Fruit fly (Drosophila melanogaster) whole organism, embryonic: ENCODE data around the gene Sap30.

Experiments
- Ada2b ChIP-seq: fragments of 200-800 bp; sonication (Bioruptor generic); IDR thresholded peaks from 2 replicates; pipeline ENCODE4 v1.3.6; 2022; ENCODE audit warnings: missing biosample characterization, missing genetic modification characterization
- Atf-2 ChIP-seq: fragments of 200-800 bp; sonication (Bioruptor generic); optimal IDR thresholded peaks from 2 replicates; lab custom pipeline; 2016; ENCODE audit warnings: missing biosample characterization, missing genetic modification characterization
- B-H2 ChIP-seq: fragments of 200-800 bp; sonication (Bioruptor generic); optimal IDR thresholded peaks from 2 replicates; lab custom pipeline; 2018; ENCODE audit warnings: missing biosample characterization, mild to moderate bottlenecking, missing genetic modification characterization
- CG13123 ChIP-seq: fragments of 200-800 bp; sonication (Bioruptor generic); optimal IDR thresholded peaks from 2 replicates; lab custom pipeline; 2016; ENCODE audit warnings: missing biosample characterization, missing genetic modification characterization
- CG14014 ChIP-seq: fragments of 200-800 bp; sonication (Bioruptor generic); IDR thresholded peaks from 2 replicates; pipeline ENCODE4 v1.3.6; 2022; ENCODE audit warnings: missing biosample characterization, missing genetic modification characterization
- CG1603 ChIP-seq: fragments of 200-800 bp; sonication (Bioruptor generic); optimal IDR thresholded peaks from 2 replicates; lab custom pipeline; 2019; ENCODE audit warnings: missing biosample characterization, mild to moderate bottlenecking, missing genetic modification characterization, moderate library complexity
- CG16863 ChIP-seq: fragments of 200-800 bp; sonication (Bioruptor generic); optimal IDR thresholded peaks from 3 replicates; lab custom pipeline; 2016; ENCODE audit warnings: missing biosample characterization, missing genetic modification characterization
- CG1832 ChIP-seq: fragments of 200-800 bp; sonication (Bioruptor generic); optimal IDR thresholded peaks from 2 replicates; lab custom pipeline; 2017; ENCODE audit warnings: missing biosample characterization, mild to moderate bottlenecking, missing genetic modification characterization, inconsistent platforms
- CG18619 ChIP-seq: fragments of 200-800 bp; sonication (Bioruptor generic); optimal IDR thresholded peaks from 3 replicates; lab custom pipeline; 2017; ENCODE audit warnings: missing biosample characterization, mild to moderate bottlenecking, missing genetic modification characterization
- CG18764 ChIP-seq: fragments of 200-800 bp; sonication (Bioruptor generic); optimal IDR thresholded peaks from 3 replicates; lab custom pipeline; 2016; ENCODE audit warnings: missing biosample characterization, missing genetic modification characterization
- CG2116 ChIP-seq: fragments of 200-800 bp; sonication (Bioruptor generic); optimal IDR thresholded peaks from 3 replicates; lab custom pipeline; 2018; ENCODE audit warnings: missing biosample characterization, mild to moderate bottlenecking, missing genetic modification characterization
- CG2199 ChIP-seq: fragments of 200-800 bp; sonication (Bioruptor generic); IDR thresholded peaks from 3 replicates; pipeline ENCODE4 v1.3.6; 2022; ENCODE audit warnings: missing biosample characterization, missing genetic modification characterization
- CG4404 ChIP-seq: fragments of 200-800 bp; sonication (Bioruptor generic); IDR thresholded peaks from 2 replicates; pipeline ENCODE4 v1.3.6; 2022; ENCODE audit warnings: missing biosample characterization, missing genetic modification characterization
- CG4730 ChIP-seq: fragments of 200-800 bp; sonication (Bioruptor generic); IDR thresholded peaks from 2 replicates; pipeline ENCODE4 v1.3.6; 2022; ENCODE audit warnings: missing biosample characterization, missing genetic modification characterization
- CG6254 ChIP-seq: fragments of 200-800 bp; sonication (Bioruptor generic); optimal IDR thresholded peaks from 3 replicates; lab custom pipeline; 2017; ENCODE audit warnings: mild to moderate bottlenecking, missing biosample characterization, missing genetic modification reagents, missing genetic modification characterization
- CG9876 ChIP-seq: fragments of 200-800 bp; sonication (Bioruptor generic); optimal IDR thresholded peaks from 2 replicates; lab custom pipeline; 2016; ENCODE audit warnings: missing biosample characterization, missing genetic modification characterization
- CTCF ChIP-seq: fragments of 200-800 bp; sonication (Bioruptor generic); optimal IDR thresholded peaks from 2 replicates; lab custom pipeline; 2017; ENCODE audit warnings: missing biosample characterization, mild to moderate bottlenecking, missing genetic modification characterization, moderate library complexity
- CrebB ChIP-seq: fragments of 200-800 bp; sonication (Bioruptor generic); optimal IDR thresholded peaks from 3 replicates; lab custom pipeline; 2018; ENCODE audit warnings: missing biosample characterization, mild to moderate bottlenecking, missing genetic modification characterization
- D19B ChIP-seq: fragments of 200-800 bp; sonication (Bioruptor generic); optimal IDR thresholded peaks from 2 replicates; lab custom pipeline; 2017; ENCODE audit warnings: missing biosample characterization, mild to moderate bottlenecking, missing genetic modification characterization
- Deaf1 ChIP-seq: fragments of 200-800 bp; optimal IDR thresholded peaks from 3 replicates; lab custom pipeline; 2019; ENCODE audit warnings: missing biosample characterization, mild to moderate bottlenecking, missing genetic modification characterization, moderate library complexity
- Dip2 ChIP-seq: fragments of 200-800 bp; sonication (Bioruptor generic); IDR thresholded peaks from 2 replicates; pipeline ENCODE4 v1.3.6; 2022; ENCODE audit warnings: missing biosample characterization, missing genetic modification characterization
- Elba2 ChIP-seq: fragments of 200-800 bp; sonication (Bioruptor generic); optimal IDR thresholded peaks from 3 replicates; lab custom pipeline; 2016; ENCODE audit warnings: missing biosample characterization, missing genetic modification characterization
- Lhr ChIP-seq: fragments of 200-800 bp; sonication (Bioruptor generic); optimal IDR thresholded peaks from 3 replicates; lab custom pipeline; 2017; ENCODE audit warnings: mild to moderate bottlenecking, missing biosample characterization, missing genetic modification reagents, missing genetic modification characterization
- MESR4 ChIP-seq: fragments of 200-800 bp; sonication (Bioruptor generic); optimal IDR thresholded peaks from 2 replicates; lab custom pipeline; 2018; ENCODE audit warnings: missing biosample characterization, mild to moderate bottlenecking, missing genetic modification characterization, moderate library complexity
- NFAT ChIP-seq: fragments of 200-800 bp; sonication (Bioruptor generic); IDR thresholded peaks from 2 replicates; pipeline ENCODE4 v1.3.6; 2022; ENCODE audit warnings: missing biosample characterization, missing genetic modification characterization
- NfI ChIP-seq: fragments of 200-800 bp; sonication (Bioruptor generic); optimal IDR thresholded peaks from 3 replicates; lab custom pipeline; 2018; ENCODE audit warnings: missing biosample characterization, mild to moderate bottlenecking, missing genetic modification characterization, moderate library complexity
- Oli ChIP-seq: fragments of 200-800 bp; sonication (Bioruptor generic); optimal IDR thresholded peaks from 2 replicates; lab custom pipeline; 2018; ENCODE audit warnings: missing biosample characterization, mild to moderate bottlenecking, missing genetic modification characterization, moderate library complexity
- Scr ChIP-seq: fragments of 200-800 bp; sonication (Bioruptor generic); IDR thresholded peaks from 2 replicates; pipeline ENCODE4 v1.3.6; 2022; ENCODE audit warnings: missing biosample characterization, missing genetic modification characterization; ENCODE audit not compliant: partially characterized antibody
- Taf1 ChIP-seq: fragments of 200-800 bp; sonication (Bioruptor generic); IDR thresholded peaks from 2 replicates; pipeline ENCODE4 v1.3.6; 2022; ENCODE audit warnings: missing biosample characterization, missing genetic modification characterization
- Trl ChIP-seq, 3 experiments: fragments of >200 bp in 2 of 3; fragments of 200-800 bp in 1 of 3; sonication (Bioruptor generic) in 1 of 3; optimal IDR thresholded peaks; 2 replicates in 1 of 3; 3 replicates in 2 of 3; lab custom pipeline; 2016 to 2017; ENCODE audit warnings: missing biosample characterization in 1 of 3, missing genetic modification characterization in 1 of 3
- ara ChIP-seq: fragments of 200-800 bp; sonication (Bioruptor generic); IDR thresholded peaks from 2 replicates; pipeline ENCODE4 v1.3.6; 2022; ENCODE audit warnings: missing biosample characterization, missing genetic modification characterization
- cg ChIP-seq: fragments of 200-800 bp; sonication (Bioruptor generic); optimal IDR thresholded peaks from 3 replicates; lab custom pipeline; 2019; ENCODE audit warnings: missing biosample characterization, mild to moderate bottlenecking, missing genetic modification characterization, moderate library complexity
- chm ChIP-seq: fragments of 200-800 bp; sonication (Bioruptor generic); IDR thresholded peaks from 2 replicates; pipeline ENCODE4 v1.3.6; 2022; ENCODE audit warnings: missing biosample characterization, missing genetic modification characterization
- ci ChIP-seq: fragments of 200-800 bp; sonication (Bioruptor generic); IDR thresholded peaks from 3 replicates; pipeline ENCODE4 v1.3.6; 2022; ENCODE audit warnings: missing biosample characterization, missing genetic modification characterization
- crp ChIP-seq, 2 experiments: fragments of 200-800 bp; sonication (Bioruptor generic); optimal IDR thresholded peaks; 2 replicates in 1 of 2; 3 replicates in 1 of 2; lab custom pipeline; 2017; ENCODE audit warnings: missing biosample characterization in 2 of 2, missing genetic modification characterization in 2 of 2, mild to moderate bottlenecking in 1 of 2, moderate library complexity in 1 of 2
- cwo ChIP-seq: fragments of 200-800 bp; sonication (Bioruptor generic); optimal IDR thresholded peaks from 3 replicates; lab custom pipeline; 2017; ENCODE audit warnings: missing biosample characterization, missing genetic modification characterization, mild to moderate bottlenecking, moderate library complexity, missing genetic modification reagents
- exex ChIP-seq: fragments of 200-800 bp; sonication (Bioruptor generic); optimal IDR thresholded peaks from 4 replicates; lab custom pipeline; 2018; ENCODE audit warnings: missing biosample characterization, mild to moderate bottlenecking, missing genetic modification characterization, moderate library complexity
- gem ChIP-seq: fragments of 200-800 bp; sonication (Bioruptor generic); optimal IDR thresholded peaks from 2 replicates; lab custom pipeline; 2019; ENCODE audit warnings: missing biosample characterization, mild to moderate bottlenecking, missing genetic modification characterization, moderate library complexity
- hkb ChIP-seq, 2 experiments: fragments of 200-800 bp in 1 of 2; fragments of >200 bp in 1 of 2; sonication (Bioruptor generic) in 1 of 2; IDR thresholded peaks in 1 of 2; optimal IDR thresholded peaks in 1 of 2; 2 replicates each; pipeline versions ENCODE4 v1.3.6 to Lab custom; 2017 to 2022; ENCODE audit warnings: missing biosample characterization in 1 of 2, missing genetic modification characterization in 1 of 2
- insv ChIP-seq, 2 experiments: fragments of 200-800 bp; sonication (Bioruptor generic); optimal IDR thresholded peaks; 3 replicates each; lab custom pipeline; 2016 to 2018; ENCODE audit warnings: missing biosample characterization in 2 of 2, missing genetic modification characterization in 2 of 2
- inv ChIP-seq: fragments of 200-800 bp; sonication (Bioruptor generic); IDR thresholded peaks from 2 replicates; pipeline ENCODE4 v1.3.6; 2022; ENCODE audit warnings: missing biosample characterization, missing genetic modification characterization; ENCODE audit not compliant: partially characterized antibody
- nom ChIP-seq: fragments of 200-800 bp; sonication (Bioruptor generic); optimal IDR thresholded peaks from 2 replicates; lab custom pipeline; 2017; ENCODE audit warnings: missing biosample characterization, missing genetic modification characterization, mild to moderate bottlenecking, moderate library complexity, missing genetic modification reagents
- sens ChIP-seq: fragments of 200-800 bp; sonication (Bioruptor generic); peaks from one replicate; lab custom pipeline; 2016; ENCODE audit warnings: missing biosample characterization, missing genetic modification characterization
- stwl ChIP-seq: fragments of 200-800 bp; sonication (Bioruptor generic); optimal IDR thresholded peaks from 3 replicates; lab custom pipeline; 2018; ENCODE audit warnings: missing biosample characterization, mild to moderate bottlenecking, missing genetic modification characterization, moderate library complexity
- tna ChIP-seq: fragments of 200-800 bp; sonication (Bioruptor generic); IDR thresholded peaks from 2 replicates; pipeline ENCODE4 v1.3.6; 2022; ENCODE audit warnings: missing biosample characterization, missing genetic modification characterization; ENCODE audit not compliant: partially characterized antibody
- tx ChIP-seq: fragments of 200-800 bp; sonication (Bioruptor generic); optimal IDR thresholded peaks from 2 replicates; lab custom pipeline; 2016; ENCODE audit warnings: missing biosample characterization, missing genetic modification characterization
- usp ChIP-seq: fragments of >200 bp; optimal IDR thresholded peaks from 2 replicates; lab custom pipeline; 2017; ENCODE audit warnings: missing biosample characterization, missing genetic modification characterization
- yki ChIP-seq: fragments of >200 bp; optimal IDR thresholded peaks from 3 replicates; lab custom pipeline; 2018
- zen ChIP-seq: fragments of 200-800 bp; sonication (Bioruptor generic); optimal IDR thresholded peaks from 3 replicates; lab custom pipeline; 2018; ENCODE audit warnings: missing biosample characterization, mild to moderate bottlenecking, missing genetic modification characterization, moderate library complexity

Gene Sap30

DNA sequence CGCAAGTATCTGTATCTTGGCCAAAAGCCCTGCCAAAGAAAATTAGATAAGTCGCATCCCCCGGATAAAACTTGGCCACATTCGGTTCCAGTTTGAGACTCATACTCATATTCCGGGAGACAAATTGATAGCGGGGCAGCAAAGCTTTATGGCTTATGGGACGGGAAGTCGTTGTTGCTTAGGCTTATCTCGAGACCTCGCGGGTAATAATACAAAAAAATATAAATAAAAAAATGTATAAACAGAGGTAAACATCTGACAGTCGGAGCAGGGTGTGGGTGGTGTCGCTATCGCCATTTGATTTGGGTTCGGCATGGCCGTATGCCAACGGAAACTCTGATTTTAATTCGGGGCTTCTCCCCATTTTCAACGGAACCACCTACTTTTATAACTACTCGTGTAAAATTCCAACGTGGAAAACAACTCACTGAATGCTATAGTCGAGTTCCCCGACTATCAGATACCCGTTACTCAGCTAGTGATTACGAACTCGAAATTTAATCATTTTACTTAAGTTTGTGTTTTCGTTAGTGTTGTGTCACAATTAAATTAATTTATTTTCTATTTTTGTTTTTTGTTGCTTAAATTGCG, 50.6 kb downstream of the Sap30 start (continued):
- peak; percentile 3 for TF ChIP-seq exex (tag; lab: Kevin White, UChicago)
- TF ChIP-seq NfI (GFP tag; lab: Kevin White, UChicago) = no peak
- TF ChIP-seq NFAT (GFP tag; lab: Robert Waterston, UW) = no peak
- peak; percentile 6 for TF ChIP-seq cwo
- TF ChIP-seq inv (GFP tag; lab: Robert Waterston, UW) = peak; percentile 16; the same call in 1 of the 2 replicates
- TF ChIP-seq CG6254 = no peak
- TF ChIP-seq D19B (GFP tag; lab: Kevin White, UChicago) = peak; percentile 63
- TF ChIP-seq Taf1 (GFP tag; lab: Robert Waterston, UW) = 0 out of 2 replicates have a peak, but pooled peaks have one; percentile 18
- no peak for TF ChIP-seq CG9876 (GFP tag; lab: Kevin White, UChicago)
- TF ChIP-seq tna (GFP tag; lab: Robert Waterston, UW) = peak; percentile 45; the same call in 1 of the 2 replicates
- no peak for TF ChIP-seq ara
- TF ChIP-seq CrebB (tag; lab: Kevin White, UChicago) = no peak
- TF ChIP-seq sens (GFP tag; lab: Kevin White, UChicago) = peak; percentile 31
- TF ChIP-seq MESR4 (GFP tag; lab: Kevin White, UChicago) = no peak
- 0 out of 3 replicates have a peak, but pooled peaks have one; percentile 16 for TF ChIP-seq CG2199 (GFP tag; lab: Robert Waterston, UW)
- TF ChIP-seq yki (lab: Kevin White, UChicago) = no peak
- TF ChIP-seq Lhr (GFP tag; lab: Kevin White, UChicago) = no peak
- 0 out of 3 replicates have a peak, but pooled peaks have one; percentile 45 for TF ChIP-seq ci
- no peak for TF ChIP-seq CG14014 (GFP tag; lab: Robert Waterston, UW)

- TF ChIP-seq D19B (GFP tag; lab: Kevin White, UChicago) (no peak), CG18764 (no peak), CG1832 (no peak), zen (tag; lab: Kevin White, UChicago) (peak; percentile 28), CG1603 (tag; lab: Kevin White, UChicago) (peak; percentile 2), Dip2 (GFP tag; lab: Robert Waterston, UW) (no peak), CG16863 (GFP tag; lab: Kevin White, UChicago) (no peak), gem (tag; lab: Kevin White, UChicago) (peak; percentile 36), cg (GFP tag; lab: Kevin White, UChicago) (peak; percentile 47), usp (no peak), chm (no peak), hkb (optimal IDR thresholded peaks at IDR 0.05; lab: Kevin White, UChicago) (no peak), hkb (GFP tag; IDR thresholded peaks at IDR 0.05; lab: Robert Waterston, UW) (0 out of 2 replicates have a peak, but pooled peaks have one; percentile 19), Deaf1 (tag; lab: Kevin White, UChicago) (no peak), nom (GFP tag; lab: Kevin White, UChicago) (peak; percentile 27), crp (GFP tag; optimal IDR thresholded peaks at IDR 0.05; lab: Kevin White, UChicago) (no peak), B-H2 (GFP tag; lab: Kevin White, UChicago) (no peak), Trl (optimal IDR thresholded peaks at IDR 0.05; lab: Kevin White, UChicago) (no peak), Trl (GFP tag; optimal IDR thresholded peaks at IDR 0.05; lab: Kevin White, UChicago) (no peak), CG18619 (no peak), Ada2b (GFP tag; lab: Robert Waterston, UW) (no peak), CTCF (GFP tag; lab: Kevin White, UChicago) (peak; percentile 41), CG13123 (GFP tag; lab: Kevin White, UChicago) (no peak), Oli (tag; lab: Kevin White, UChicago) (peak; percentile 1), Elba2 (GFP tag; lab: Kevin White, UChicago) (peak; percentile 57), Scr (GFP tag; lab: Robert Waterston, UW) (no peak), CG2116 (GFP tag; lab: Kevin White, UChicago) (no peak), Atf-2 (GFP tag; lab: Kevin White, UChicago) (no peak), CG4404 (no peak), tx (GFP tag; lab: Kevin White, UChicago) (no peak), stwl (tag; lab: Kevin White, UChicago) (no peak), tna (GFP tag; lab: Robert Waterston, UW) (no peak), CG4730 (GFP tag; lab: Robert Waterston, UW) (no peak), insv (GFP tag; optimal IDR thresholded peaks at IDR 0.05; lab: Kevin White, UChicago) (peak in 1 of 2 experiments; percentile 69)
These were observed 52.0 kb downstream of the Sap30 start for dm6 chrX:16839033-16839432.
